Worm (Caenorhabditis elegans) whole organism, young adult: ENCODE results near the gene Y38F1A.7.

Experiments used
- C06A6.2 ChIP-seq: fragments of 200-800 bp; sonication (Bioruptor generic); conservative IDR thresholded peaks from 2 replicates; pipeline ENCODE4 v1.3.6; 2022; ENCODE audit warnings: missing genetic modification characterization, missing compliant biosample characterization
- C17E4.6 ChIP-seq: fragments of 200-800 bp; sonication (Bioruptor generic); IDR thresholded peaks from 2 replicates; pipeline ENCODE4 v1.3.6; 2022; ENCODE audit warnings: missing genetic modification reagents, missing genetic modification characterization, missing compliant biosample characterization
- F33H1.4 ChIP-seq: fragments of 200-800 bp; sonication (Bioruptor generic); IDR thresholded peaks from 2 replicates; pipeline ENCODE4 v1.3.6; 2022; ENCODE audit warnings: missing genetic modification reagents, missing genetic modification characterization, missing compliant biosample characterization
- aptf-2 ChIP-seq: fragments of 200-800 bp; sonication (Bioruptor generic); conservative IDR thresholded peaks from 2 replicates; pipeline ENCODE4 v1.3.6; 2022; ENCODE audit warnings: missing genetic modification reagents, missing genetic modification characterization, missing compliant biosample characterization
- atf-7 ChIP-seq: sonication (generic microtip); optimal IDR thresholded peaks from 2 replicates; lab custom pipeline; 2017; ENCODE audit warnings: mild to moderate bottlenecking, missing genetic modification characterization, missing compliant biosample characterization
- attf-3 ChIP-seq: fragments of 200-800 bp; sonication (Bioruptor generic); conservative IDR thresholded peaks from 2 replicates; pipeline ENCODE4 v1.3.6; 2022; ENCODE audit warnings: missing genetic modification reagents, missing genetic modification characterization, missing compliant biosample characterization
- attf-6 ChIP-seq: fragments of 200-800 bp; sonication (Bioruptor generic); IDR thresholded peaks from 2 replicates; pipeline ENCODE4 v1.3.6; 2022; ENCODE audit warnings: missing genetic modification reagents, missing genetic modification characterization, missing compliant biosample characterization
- bed-2 ChIP-seq: fragments of 200-800 bp; sonication (Bioruptor generic); IDR thresholded peaks from 2 replicates; pipeline ENCODE4 v1.3.6; 2022; ENCODE audit warnings: missing genetic modification reagents, missing genetic modification characterization, missing compliant biosample characterization
- cebp-1 ChIP-seq, 2 experiments: fragments of 200-800 bp in 1 of 2; sonication (Bioruptor generic) in 1 of 2; sonication (generic microtip) in 1 of 2; IDR thresholded peaks in 1 of 2; optimal IDR thresholded peaks in 1 of 2; 2 replicates each; pipeline versions ENCODE4 v1.3.6 to Lab custom; 2017 to 2022; ENCODE audit warnings: missing compliant biosample characterization in 2 of 2, missing genetic modification characterization in 2 of 2, mild to moderate bottlenecking in 1 of 2, missing genetic modification reagents in 1 of 2, moderate library complexity in 1 of 2
- cebp-2 ChIP-seq: fragments of 200-800 bp; sonication (Bioruptor generic); IDR thresholded peaks from 2 replicates; pipeline ENCODE4 v1.3.6; 2022; ENCODE audit warnings: missing genetic modification characterization, missing compliant biosample characterization
- ceh-27 ChIP-seq: fragments of 200-800 bp; sonication (Bioruptor generic); optimal IDR thresholded peaks from 2 replicates; lab custom pipeline; 2018; ENCODE audit warnings: mild to moderate bottlenecking, missing genetic modification characterization, moderate library complexity, missing compliant biosample characterization
- ceh-58 ChIP-seq: fragments of 200-800 bp; sonication (Bioruptor generic); IDR thresholded peaks from 2 replicates; pipeline ENCODE4 v1.3.6; 2022; ENCODE audit warnings: missing genetic modification characterization, missing compliant biosample characterization
- fkh-3 ChIP-seq: sonication (generic microtip); optimal IDR thresholded peaks from 2 replicates; lab custom pipeline; 2016; ENCODE audit warnings: mild to moderate bottlenecking, missing genetic modification characterization, missing compliant biosample characterization
- hmg-20 ChIP-seq: fragments of 200-800 bp; sonication (Bioruptor generic); IDR thresholded peaks from 2 replicates; pipeline ENCODE4 v1.3.6; 2022; ENCODE audit warnings: missing genetic modification reagents, missing genetic modification characterization, missing compliant biosample characterization
- hrde-1 ChIP-seq: sonication (generic microtip); optimal IDR thresholded peaks from 2 replicates; lab custom pipeline; 2016; ENCODE audit warnings: missing genetic modification characterization, mild to moderate bottlenecking, missing compliant biosample characterization, moderate library complexity, missing genotype, missing genetic modification reagents, borderline replicate concordance
- lag-1 ChIP-seq: fragments of 200-800 bp; sonication (Bioruptor generic); IDR thresholded peaks from 2 replicates; pipeline ENCODE4 v1.3.6; 2022; ENCODE audit warnings: missing genetic modification reagents, missing genetic modification characterization, missing compliant biosample characterization
- let-607 ChIP-seq, 2 experiments: fragments of 200-800 bp in 1 of 2; sonication (Bioruptor generic) in 1 of 2; sonication (generic microtip) in 1 of 2; optimal IDR thresholded peaks; 2 replicates each; lab custom pipeline; 2016 to 2018; ENCODE audit warnings: mild to moderate bottlenecking in 2 of 2, missing compliant biosample characterization in 2 of 2, missing genetic modification characterization in 2 of 2, moderate library complexity in 2 of 2, missing genotype in 1 of 2
- nfya-1 ChIP-seq: sonication (generic microtip); optimal IDR thresholded peaks from 2 replicates; lab custom pipeline; 2017; ENCODE audit warnings: antibody characterized with exemption, missing compliant biosample characterization, missing genetic modification characterization, borderline replicate concordance; ENCODE audit not compliant: insufficient read depth
- nhr-120 ChIP-seq: fragments of 200-800 bp; sonication (Bioruptor generic); IDR thresholded peaks from 2 replicates; pipeline ENCODE4 v1.3.6; 2022; ENCODE audit warnings: missing genetic modification characterization, missing compliant biosample characterization
- nhr-27 ChIP-seq: fragments of 200-800 bp; sonication (Bioruptor generic); optimal IDR thresholded peaks from 2 replicates; lab custom pipeline; 2018; ENCODE audit warnings: mild to moderate bottlenecking, missing genetic modification characterization, moderate library complexity, missing compliant biosample characterization
- pbrm-1 ChIP-seq: fragments of 200-800 bp; sonication (Bioruptor generic); IDR thresholded peaks from 2 replicates; pipeline ENCODE4 v1.3.6; 2022; ENCODE audit warnings: missing genetic modification reagents, missing genetic modification characterization, missing compliant biosample characterization
- snpc-3.4 ChIP-seq: sonication (generic microtip); optimal IDR thresholded peaks from 2 replicates; lab custom pipeline; 2017; ENCODE audit warnings: missing genetic modification characterization, mild to moderate bottlenecking, missing compliant biosample characterization, antibody characterized with exemption, moderate library complexity, missing genotype, missing genetic modification reagents
- snpc-4 ChIP-seq, 5 experiments: fragments of 150-350 bp in 1 of 5; sonication (generic microtip) in 4 of 5; optimal IDR thresholded peaks; 2 replicates each; lab custom pipeline; 2014 to 2018; ENCODE audit warnings: missing genetic modification characterization in 5 of 5, missing biosample characterization in 3 of 5, antibody characterized with exemption in 2 of 5, mild to moderate bottlenecking in 2 of 5, missing compliant biosample characterization in 2 of 5, missing genotype in 2 of 5, moderate library complexity in 2 of 5, missing genetic modification reagents in 1 of 5
- tbp1 ChIP-seq: fragments of 200-800 bp; sonication (Bioruptor generic); optimal IDR thresholded peaks from 2 replicates; lab custom pipeline; 2018; ENCODE audit warnings: mild to moderate bottlenecking, missing genetic modification characterization, missing compliant biosample characterization
- tbx-9 ChIP-seq: sonication (generic microtip); optimal IDR thresholded peaks from 2 replicates; lab custom pipeline; 2016; ENCODE audit warnings: borderline replicate concordance, missing genetic modification characterization, inconsistent platforms, missing compliant biosample characterization
- zfh-2 ChIP-seq: fragments of 200-800 bp; sonication (Bioruptor generic); conservative IDR thresholded peaks from 2 replicates; pipeline ENCODE4 v1.3.6; 2022; ENCODE audit warnings: missing genetic modification reagents, missing genetic modification characterization, missing compliant biosample characterization
- zim-3 ChIP-seq: sonication (generic microtip); optimal IDR thresholded peaks from 2 replicates; lab custom pipeline; 2017; ENCODE audit warnings: mild to moderate bottlenecking, missing genetic modification characterization, moderate library complexity, missing compliant biosample characterization
- ztf-25 ChIP-seq: fragments of 200-800 bp; sonication (Bioruptor generic); IDR thresholded peaks from 2 replicates; pipeline ENCODE4 v1.3.6; 2022; ENCODE audit warnings: missing genetic modification reagents, missing genetic modification characterization, missing compliant biosample characterization
- ztf-26 ChIP-seq: sonication (generic microtip); optimal IDR thresholded peaks from 2 replicates; lab custom pipeline; 2017; ENCODE audit warnings: missing genetic modification characterization, missing compliant biosample characterization
- ztf-3 ChIP-seq: fragments of 200-800 bp; sonication (Bioruptor generic); optimal IDR thresholded peaks from 2 replicates; lab custom pipeline; 2018; ENCODE audit warnings: mild to moderate bottlenecking, missing genetic modification characterization, missing compliant biosample characterization

Gene Y38F1A.7

ce11 chrII:12968448-12968969, 29.1 kb downstream of the Y38F1A.7 start:
- TF ChIP-seq snpc-4 (GFP tag; optimal IDR thresholded peaks at IDR 0.05; lab: Kevin White, UChicago): no peak
- TF ChIP-seq snpc-4 (tag; optimal IDR thresholded peaks at IDR 0.05; lab: Kevin White, UChicago): peak in 3 of 4 experiments; percentile 63 to 77 (median 72)
- TF ChIP-seq cebp-2 (GFP tag; lab: Robert Waterston, UW): no peak
- no peak for TF ChIP-seq ceh-58 (GFP tag; lab: Robert Waterston, UW)
- no peak for TF ChIP-seq ztf-25 (GFP tag; lab: Robert Waterston, UW)
- 0 out of 2 replicates have a peak, but pooled peaks have one; percentile 16 for TF ChIP-seq attf-3 (GFP tag; lab: Robert Waterston, UW)
- peak; percentile 40; the same call in 1 of the 2 replicates for TF ChIP-seq zfh-2 (GFP tag; lab: Robert Waterston, UW)
- TF ChIP-seq, all 124 proteins: peak for 3

- TF ChIP-seq tbp1 (GFP tag; lab: Kevin White, UChicago): no peak
- no peak for TF ChIP-seq nfya-1 (tag; lab: Kevin White, UChicago)
- no peak for TF ChIP-seq C17E4.6 (GFP tag; lab: Robert Waterston, UW)
- no peak for TF ChIP-seq bed-2
- no peak for TF ChIP-seq hmg-20 (GFP tag; lab: Robert Waterston, UW)
These were observed 31.3 kb downstream of the Y38F1A.7 start for ce11 chrII:12966274-12966673.

- TF ChIP-seq C06A6.2 (no peak), nfya-1 (tag; lab: Kevin White, UChicago) (no peak), ceh-27 (no peak), aptf-2 (GFP tag; lab: Robert Waterston, UW) (no peak), nhr-120 (no peak), fkh-3 (no peak), pbrm-1 (GFP tag; lab: Robert Waterston, UW) (no peak), attf-6 (GFP tag; lab: Robert Waterston, UW) (no peak), ztf-26 (no peak), tbx-9 (tag; lab: Kevin White, UChicago) (no peak), tbp1 (GFP tag; lab: Kevin White, UChicago) (no peak), hrde-1 (tag; lab: Kevin White, UChicago) (no peak)
These were observed 32.0 kb downstream of the Y38F1A.7 start for ce11 chrII:12965589-12965988.

ce11 chrII:12965538-12965588, 32.2 kb downstream of the Y38F1A.7 start, which contains the start of gene ptr-18:
Gene ptr-18, plus strand, starts transcription at chrII:12965546.
- no peak for TF ChIP-seq lag-1 (GFP tag; lab: Robert Waterston, UW)
- no peak for TF ChIP-seq F33H1.4 (GFP tag; lab: Robert Waterston, UW)
- TF ChIP-seq nhr-27: no peak
- TF ChIP-seq atf-7 (tag; lab: Kevin White, UChicago): no peak
- no peak for TF ChIP-seq cebp-1 (GFP tag; IDR thresholded peaks at IDR 0.05; lab: Robert Waterston, UW)
- TF ChIP-seq cebp-1 (tag; optimal IDR thresholded peaks at IDR 0.05; lab: Kevin White, UChicago): no peak
- TF ChIP-seq nfya-1 (tag; lab: Kevin White, UChicago): no peak
- TF ChIP-seq snpc-3.4 (tag; lab: Kevin White, UChicago): no peak
- no peak for TF ChIP-seq nhr-120
- no peak for TF ChIP-seq let-607 (tag; optimal IDR thresholded peaks at IDR 0.05; lab: Kevin White, UChicago)
- TF ChIP-seq C17E4.6 (GFP tag; lab: Robert Waterston, UW): no peak

- no peak for TF ChIP-seq zim-3 (tag; lab: Kevin White, UChicago)
- TF ChIP-seq ztf-3 (GFP tag; lab: Kevin White, UChicago): no peak
- TF ChIP-seq cebp-1 (GFP tag; IDR thresholded peaks at IDR 0.05; lab: Robert Waterston, UW): no peak
- TF ChIP-seq cebp-1 (tag; optimal IDR thresholded peaks at IDR 0.05; lab: Kevin White, UChicago): no peak
These were observed 32.5 kb downstream of the Y38F1A.7 start for ce11 chrII:12965138-12965537.
